Worm (Caenorhabditis elegans): ENCODE measurements around the gene F31E8.4.

ce11 chrII:6833781-6834339 lies 33.9 kb upstream of the F31E8.4 start:
- no peak for TF ChIP-seq dao-5 (tag; optimal IDR thresholded peaks at IDR 0.05)
- no peak for TF ChIP-seq him-1 (tag; optimal IDR thresholded peaks at IDR 0.05)

Measured in whole organism, L4/young adult.